Fruit fly (Drosophila melanogaster): ENCODE measurements around the gene Obp28a.

The Obp28a gene

DNA sequence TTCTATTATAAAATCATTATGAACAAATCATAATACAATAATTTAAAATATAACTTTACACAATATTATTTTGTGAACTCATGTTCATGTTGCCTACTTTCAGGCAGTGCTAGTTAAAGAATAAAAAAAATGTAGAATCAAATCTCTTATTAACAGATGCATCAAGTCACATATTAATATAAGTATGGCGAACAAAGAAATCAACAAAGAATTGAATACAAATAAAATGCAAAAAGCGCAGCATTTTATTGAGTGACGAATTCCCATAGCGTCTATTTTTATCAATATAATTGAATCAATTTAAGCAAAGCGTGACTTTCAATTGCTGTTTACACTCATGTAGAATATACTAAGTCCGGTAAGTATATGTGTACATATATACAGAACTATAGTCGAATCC lies 49.3 kb downstream of the Obp28a start:
- no peak for TF ChIP-seq h (optimal IDR thresholded peaks at IDR 0.05)
- no peak for TF ChIP-seq Sin3A (optimal IDR thresholded peaks at IDR 0.05)
- TF ChIP-seq insv (optimal IDR thresholded peaks at IDR 0.05), result no peak
- no peak for TF ChIP-seq Myc (optimal IDR thresholded peaks at IDR 0.05)
- TF ChIP-seq psq (optimal IDR thresholded peaks at IDR 0.05), result no peak
- TF ChIP-seq ttk (optimal IDR thresholded peaks at IDR 0.05), result no peak

Data from Kc167 (cell line).